Fruit fly (Drosophila melanogaster): ENCODE data around the gene JhI-21.

DNA sequence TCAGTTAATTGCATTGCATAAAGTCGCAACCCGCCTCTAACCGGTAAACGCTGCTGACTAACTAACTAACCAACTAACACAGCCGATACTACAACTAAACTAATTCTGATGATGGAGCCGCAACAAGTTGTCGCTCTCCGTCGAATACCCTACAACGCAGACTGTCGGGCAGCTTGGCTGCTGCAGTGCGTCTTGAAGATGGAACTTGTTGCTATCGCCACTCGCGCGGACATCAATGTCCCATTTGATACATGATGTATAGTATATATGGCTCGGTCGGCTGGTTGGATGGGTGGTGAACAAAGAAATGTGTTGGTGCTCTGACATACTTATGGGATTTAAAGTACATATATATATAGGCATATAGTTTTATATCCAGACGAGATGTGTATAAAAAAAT is 30.3 kb downstream of the JhI-21 start:
- TF ChIP-seq Gug (GFP tag; IDR thresholded peaks at IDR 0.05): no peak
- TF ChIP-seq CG16779 (tag; optimal IDR thresholded peaks at IDR 0.05): no peak
- TF ChIP-seq CG10631 (GFP tag; optimal IDR thresholded peaks at IDR 0.05): peak; percentile 22
- peak; percentile 77 for TF ChIP-seq Eip78C (GFP tag)
- peak; percentile 31 for TF ChIP-seq CG31627 (GFP tag; optimal IDR thresholded peaks at IDR 0.05)
- TF ChIP-seq CG6276 (GFP tag; optimal IDR thresholded peaks at IDR 0.05): peak; percentile 55
- TF ChIP-seq Sox102F (GFP tag; optimal IDR thresholded peaks at IDR 0.05): peak; percentile 4
